Fruit fly (Drosophila melanogaster) whole organism, prepupa: ENCODE measurements around the gene CG7497.
A peak's percentile ranks its signal among the peaks of the same experiment; 100 is the strongest.

ENCODE experiments used
- Blimp-1 ChIP-seq: fragments of 200-800 bp; sonication (Bioruptor generic); optimal IDR thresholded peaks from 3 replicates; lab custom pipeline; 2017; ENCODE audit warnings: missing biosample characterization, missing genetic modification characterization, mild to moderate bottlenecking, moderate library complexity, missing genetic modification reagents
- CG10669 ChIP-seq: fragments of 200-800 bp; sonication (Bioruptor generic); optimal IDR thresholded peaks from 3 replicates; lab custom pipeline; 2018; ENCODE audit warnings: missing biosample characterization, mild to moderate bottlenecking, missing genetic modification characterization, moderate library complexity
- CG11902 ChIP-seq: fragments of 200-800 bp; sonication (Bioruptor generic); optimal IDR thresholded peaks from 3 replicates; lab custom pipeline; 2016; ENCODE audit warnings: missing biosample characterization, missing genetic modification characterization
- CG15336 ChIP-seq: fragments of 200-800 bp; sonication (Bioruptor generic); IDR thresholded peaks from 2 replicates; pipeline ENCODE4 v1.3.6; 2022; ENCODE audit warnings: missing biosample characterization, missing genetic modification characterization
- CG1621 ChIP-seq: fragments of 200-800 bp; sonication (Bioruptor generic); optimal IDR thresholded peaks from 3 replicates; lab custom pipeline; 2018; ENCODE audit warnings: missing biosample characterization, mild to moderate bottlenecking, missing genetic modification characterization
- CG3032 ChIP-seq: fragments of 200-800 bp; optimal IDR thresholded peaks from 2 replicates; lab custom pipeline; 2019; ENCODE audit warnings: missing biosample characterization, mild to moderate bottlenecking, missing genetic modification characterization, moderate library complexity
- CG31627 ChIP-seq: fragments of 200-800 bp; sonication (Bioruptor generic); optimal IDR thresholded peaks from 3 replicates; lab custom pipeline; 2016; ENCODE audit warnings: missing biosample characterization, missing genetic modification characterization
- CG3919 ChIP-seq: fragments of 200-800 bp; sonication (Bioruptor generic); optimal IDR thresholded peaks from 3 replicates; lab custom pipeline; 2016; ENCODE audit warnings: missing biosample characterization, missing genetic modification characterization
- CG4318 ChIP-seq: fragments of 200-800 bp; sonication (Bioruptor generic); optimal IDR thresholded peaks from 3 replicates; lab custom pipeline; 2017; ENCODE audit warnings: missing biosample characterization, mild to moderate bottlenecking, missing genetic modification characterization
- CG6163 ChIP-seq: fragments of 200-800 bp; sonication (Bioruptor generic); IDR thresholded peaks from 3 replicates; pipeline ENCODE4 v1.3.6; 2022; ENCODE audit warnings: missing biosample characterization, missing genetic modification characterization
- CG6276 ChIP-seq: fragments of 200-800 bp; sonication (Bioruptor generic); optimal IDR thresholded peaks from 2 replicates; lab custom pipeline; 2017; ENCODE audit warnings: missing biosample characterization, mild to moderate bottlenecking, missing genetic modification characterization
- CG6792 ChIP-seq: fragments of 200-800 bp; sonication (Bioruptor generic); optimal IDR thresholded peaks from 3 replicates; lab custom pipeline; 2016; ENCODE audit warnings: missing biosample characterization, missing genetic modification characterization
- CG6854 ChIP-seq: fragments of 200-800 bp; sonication (Bioruptor generic); optimal IDR thresholded peaks from 2 replicates; lab custom pipeline; 2017; ENCODE audit warnings: missing biosample characterization, mild to moderate bottlenecking, missing genetic modification characterization
- CG7368 ChIP-seq: fragments of 200-800 bp; sonication (Bioruptor generic); optimal IDR thresholded peaks from 3 replicates; lab custom pipeline; 2016; ENCODE audit warnings: missing biosample characterization, missing genetic modification characterization
- CG8119 ChIP-seq: fragments of 200-800 bp; sonication (Bioruptor generic); IDR thresholded peaks from 3 replicates; pipeline ENCODE4 v1.3.6; 2022; ENCODE audit warnings: missing biosample characterization, missing genetic modification characterization
- CG8632 ChIP-seq: fragments of 200-800 bp; sonication (Bioruptor generic); optimal IDR thresholded peaks from 3 replicates; lab custom pipeline; 2016; ENCODE audit warnings: missing biosample characterization, missing genetic modification characterization
- CG9139 ChIP-seq: fragments of 200-800 bp; sonication (Bioruptor generic); optimal IDR thresholded peaks from 3 replicates; lab custom pipeline; 2017; ENCODE audit warnings: missing biosample characterization, mild to moderate bottlenecking, missing genetic modification characterization
- Eip75B ChIP-seq: fragments of 200-800 bp; sonication (Bioruptor generic); optimal IDR thresholded peaks from 3 replicates; lab custom pipeline; 2016; ENCODE audit warnings: missing biosample characterization, missing genetic modification characterization
- Eip78C ChIP-seq: fragments of 200-800 bp; sonication (Bioruptor generic); peaks from one replicate; lab custom pipeline; 2016; ENCODE audit warnings: missing biosample characterization, missing genetic modification characterization
- Eip93F ChIP-seq: fragments of 200-800 bp; sonication (Bioruptor generic); optimal IDR thresholded peaks from 2 replicates; lab custom pipeline; 2016; ENCODE audit warnings: missing biosample characterization, mild to moderate bottlenecking, missing genetic modification characterization
- Ets96B ChIP-seq: fragments of 200-800 bp; optimal IDR thresholded peaks from 2 replicates; lab custom pipeline; 2019; ENCODE audit warnings: missing biosample characterization, mild to moderate bottlenecking, missing genetic modification characterization, moderate library complexity
- Gug ChIP-seq: fragments of 200-800 bp; sonication (Bioruptor generic); IDR thresholded peaks from 2 replicates; pipeline ENCODE4 v1.3.6; 2022; ENCODE audit warnings: missing biosample characterization, missing genetic modification characterization
- Hr38 ChIP-seq: sonication (Bioruptor generic); optimal IDR thresholded peaks from 2 replicates; lab custom pipeline; 2016; ENCODE audit warnings: missing biosample characterization, missing genetic modification characterization
- Hr39 ChIP-seq: fragments of 200-800 bp; sonication (Bioruptor generic); optimal IDR thresholded peaks from 2 replicates; lab custom pipeline; 2016; ENCODE audit warnings: missing biosample characterization, missing genetic modification characterization
- Hr4 ChIP-seq: fragments of 200-800 bp; sonication (Bioruptor generic); optimal IDR thresholded peaks from 3 replicates; lab custom pipeline; 2016; ENCODE audit warnings: missing biosample characterization, missing genetic modification characterization
- Met ChIP-seq: fragments of 200-800 bp; sonication (Bioruptor generic); optimal IDR thresholded peaks from 3 replicates; lab custom pipeline; 2016; ENCODE audit warnings: missing biosample characterization, missing genetic modification characterization
- OdsH ChIP-seq: fragments of 200-800 bp; sonication (Bioruptor generic); optimal IDR thresholded peaks from 3 replicates; lab custom pipeline; 2016; ENCODE audit warnings: missing biosample characterization, missing genetic modification characterization
- Smox ChIP-seq: fragments of 200-800 bp; sonication (Bioruptor generic); optimal IDR thresholded peaks from 3 replicates; lab custom pipeline; 2016; ENCODE audit warnings: missing biosample characterization, missing genetic modification characterization
- Sox14 ChIP-seq: fragments of 200-800 bp; sonication (Bioruptor generic); optimal IDR thresholded peaks from 3 replicates; lab custom pipeline; 2016; ENCODE audit warnings: missing biosample characterization, missing genetic modification characterization
- acj6 ChIP-seq: fragments of 200-800 bp; sonication (Bioruptor generic); optimal IDR thresholded peaks from 3 replicates; lab custom pipeline; 2016; ENCODE audit warnings: missing biosample characterization, missing genetic modification characterization
- cyc ChIP-seq: fragments of 200-800 bp; sonication (Bioruptor generic); optimal IDR thresholded peaks from 3 replicates; lab custom pipeline; 2016; ENCODE audit warnings: missing biosample characterization, missing genetic modification characterization
- dac ChIP-seq: fragments of 200-800 bp; sonication (Bioruptor generic); optimal IDR thresholded peaks from 2 replicates; lab custom pipeline; 2017; ENCODE audit warnings: missing biosample characterization, mild to moderate bottlenecking, missing genetic modification characterization
- eg ChIP-seq: fragments of 200-800 bp; sonication (Bioruptor generic); IDR thresholded peaks from 3 replicates; pipeline ENCODE4 v1.3.6; 2022; ENCODE audit warnings: missing biosample characterization, missing genetic modification characterization
- esn ChIP-seq: fragments of 200-800 bp; sonication (Bioruptor generic); optimal IDR thresholded peaks from 2 replicates; lab custom pipeline; 2016; ENCODE audit warnings: missing biosample characterization, mild to moderate bottlenecking, missing genetic modification characterization, moderate library complexity
- fd59A ChIP-seq: fragments of 200-800 bp; sonication (Bioruptor generic); optimal IDR thresholded peaks from 2 replicates; lab custom pipeline; 2017; ENCODE audit warnings: missing biosample characterization, mild to moderate bottlenecking, missing genetic modification characterization, missing genetic modification reagents
- fd85E ChIP-seq: fragments of 200-800 bp; sonication (Bioruptor generic); optimal IDR thresholded peaks from 3 replicates; lab custom pipeline; 2016; ENCODE audit warnings: missing biosample characterization, missing genetic modification characterization
- fkh ChIP-seq: fragments of 200-800 bp; sonication (Bioruptor generic); optimal IDR thresholded peaks from 3 replicates; lab custom pipeline; 2017; ENCODE audit warnings: missing biosample characterization, mild to moderate bottlenecking, missing genetic modification characterization, moderate library complexity
- net ChIP-seq: fragments of 200-800 bp; sonication (Bioruptor generic); optimal IDR thresholded peaks from 3 replicates; lab custom pipeline; 2016; ENCODE audit warnings: missing biosample characterization, missing genetic modification characterization
- pdm3 ChIP-seq: fragments of 200-800 bp; sonication (Bioruptor generic); optimal IDR thresholded peaks from 3 replicates; lab custom pipeline; 2016; ENCODE audit warnings: missing biosample characterization, missing genetic modification characterization
- salr ChIP-seq, 2 experiments: fragments of 200-800 bp; sonication (Bioruptor generic); optimal IDR thresholded peaks; 3 replicates each; lab custom pipeline; 2016 to 2018; ENCODE audit warnings: missing biosample characterization in 2 of 2, missing genetic modification characterization in 2 of 2, mild to moderate bottlenecking in 1 of 2
- ss ChIP-seq, 2 experiments: fragments of 200-800 bp; sonication (Bioruptor generic); optimal IDR thresholded peaks; 2 replicates in 1 of 2; 3 replicates in 1 of 2; lab custom pipeline; 2017 to 2018; ENCODE audit warnings: mild to moderate bottlenecking in 2 of 2, missing biosample characterization in 2 of 2, missing genetic modification characterization in 2 of 2, moderate library complexity in 1 of 2
- svp ChIP-seq: fragments of 200-800 bp; sonication (Bioruptor generic); peaks from one replicate; lab custom pipeline; 2016; ENCODE audit warnings: missing biosample characterization, missing genetic modification characterization
- topi ChIP-seq: fragments of 200-800 bp; sonication (Bioruptor generic); optimal IDR thresholded peaks from 3 replicates; lab custom pipeline; 2016; ENCODE audit warnings: missing biosample characterization, missing genetic modification characterization
- vri ChIP-seq: fragments of 200-800 bp; sonication (Bioruptor generic); optimal IDR thresholded peaks from 3 replicates; lab custom pipeline; 2016; ENCODE audit warnings: missing biosample characterization, mild to moderate bottlenecking, missing genetic modification characterization

The CG7497 gene

DNA sequence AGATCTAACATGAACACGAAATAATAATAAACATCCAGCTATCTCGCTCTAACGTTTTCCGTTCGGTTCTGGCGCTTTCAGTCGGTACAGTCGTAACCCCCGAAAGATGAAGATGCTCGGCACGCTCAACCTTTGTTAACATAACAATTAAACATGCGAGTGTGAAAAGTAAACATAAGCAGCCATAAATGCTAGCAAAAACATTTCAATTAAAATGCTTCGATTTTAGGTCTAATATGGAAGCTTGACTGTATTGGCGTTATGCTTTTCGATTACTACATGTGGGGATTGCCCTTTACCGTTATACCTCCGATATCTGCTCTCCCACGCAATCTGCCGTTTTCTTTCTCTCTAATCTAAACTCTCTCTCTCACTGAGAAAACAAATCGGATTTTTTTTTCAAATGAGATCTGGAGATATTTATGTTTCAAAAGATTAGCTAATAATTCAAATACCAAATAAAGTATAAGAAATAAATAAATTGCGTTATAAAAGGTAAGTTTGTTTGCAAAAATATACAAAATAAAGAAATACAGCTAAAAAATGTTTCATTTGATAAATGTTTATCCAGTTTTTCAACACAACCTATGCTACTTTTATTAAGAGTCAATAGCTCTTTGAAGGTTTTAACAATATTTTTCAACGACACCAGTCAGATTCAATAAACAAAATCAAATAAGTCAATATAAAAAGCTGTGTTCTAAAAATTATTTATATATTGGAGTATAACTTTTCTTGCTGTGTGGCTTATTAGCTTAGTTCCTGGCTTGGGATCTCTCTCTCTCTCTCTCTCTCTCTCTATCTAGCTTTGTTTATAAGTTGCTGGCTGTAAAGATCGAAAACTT lies 25.4 kb downstream of the CG7497 start (continued):
- no peak for TF ChIP-seq CG1621
- TF ChIP-seq Eip78C: peak; percentile 83
- peak; percentile 82 for TF ChIP-seq Hr4
- TF ChIP-seq cyc (GFP tag; lab: Kevin White, UChicago): peak; percentile 67
- peak; percentile 61 for TF ChIP-seq CG8119 (GFP tag; lab: Robert Waterston, UW)
- TF ChIP-seq Ets96B (tag; lab: Kevin White, UChicago): peak; percentile 30
- peak; percentile 57; the same call in 1 of the 2 replicates for TF ChIP-seq Gug (GFP tag; lab: Robert Waterston, UW)
- no peak for TF ChIP-seq CG3032 (tag; lab: Kevin White, UChicago)
- TF ChIP-seq Smox (GFP tag; lab: Kevin White, UChicago): peak; percentile 51
- peak; percentile 82 for TF ChIP-seq CG6163
- peak; percentile 30 for TF ChIP-seq CG6276 (GFP tag; lab: Kevin White, UChicago)
- TF ChIP-seq CG6854 (GFP tag; lab: Kevin White, UChicago): no peak
- peak; percentile 28 for TF ChIP-seq Hr38 (GFP tag; lab: Kevin White, UChicago)
- peak; percentile 24 for TF ChIP-seq CG6792 (GFP tag; lab: Kevin White, UChicago)
- TF ChIP-seq fd59A (GFP tag; lab: Kevin White, UChicago): no peak
- TF ChIP-seq acj6 (GFP tag; lab: Kevin White, UChicago): peak; percentile 61
- TF ChIP-seq eg (GFP tag; lab: Robert Waterston, UW): peak; percentile 91

dm6 chr3L:17659268-17659589 lies 26.0 kb downstream of the CG7497 start:
- TF ChIP-seq Eip78C: no peak
- TF ChIP-seq fkh (GFP tag; lab: Kevin White, UChicago): peak; percentile 91
- TF ChIP-seq, all 60 proteins: peak for 1

DNA sequence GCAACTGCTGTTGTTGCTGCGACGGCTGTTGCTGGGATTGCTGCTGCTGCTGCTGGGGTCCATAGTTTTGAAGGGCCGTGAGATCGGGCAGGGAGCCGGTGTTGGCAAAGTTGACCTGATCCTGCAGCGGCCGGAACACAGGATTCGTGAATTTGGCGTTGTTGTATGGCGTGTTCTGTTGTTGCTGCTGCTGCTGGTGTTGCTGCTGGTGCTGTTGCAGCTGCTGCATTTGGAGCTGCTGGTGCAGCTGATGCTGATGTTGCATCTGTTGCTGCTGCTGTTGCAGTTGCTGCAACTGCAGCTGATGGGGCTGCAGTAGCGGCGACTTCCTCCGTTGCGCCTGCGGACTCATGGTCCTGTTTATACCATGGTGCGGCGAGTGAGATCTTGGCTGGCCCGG lies 30.4 kb downstream of the CG7497 start:
- TF ChIP-seq CG10669 (GFP tag; lab: Kevin White, UChicago) (no peak), CG4318 (GFP tag; lab: Kevin White, UChicago) (no peak), CG11902 (GFP tag; lab: Kevin White, UChicago) (no peak), Sox14 (GFP tag; lab: Kevin White, UChicago) (no peak), CG9139 (GFP tag; lab: Kevin White, UChicago) (no peak), acj6 (GFP tag; lab: Kevin White, UChicago) (no peak), Gug (GFP tag; lab: Robert Waterston, UW) (no peak), dac (GFP tag; lab: Kevin White, UChicago) (no peak), Eip75B (GFP tag; lab: Kevin White, UChicago) (no peak), Eip78C (no peak), CG8632 (no peak), fd85E (no peak), pdm3 (GFP tag; lab: Kevin White, UChicago) (no peak), Hr39 (GFP tag; lab: Kevin White, UChicago) (no peak), Met (GFP tag; lab: Kevin White, UChicago) (no peak)

- peak; percentile 14 for TF ChIP-seq topi
- TF ChIP-seq CG6163: peak; percentile 20; the same call in 1 of the 3 replicates
- TF ChIP-seq ss (GFP tag; optimal IDR thresholded peaks at IDR 0.05; lab: Kevin White, UChicago): peak in 1 of 2 experiments; percentile 28
- no peak for TF ChIP-seq Gug (GFP tag; lab: Robert Waterston, UW)
- TF ChIP-seq CG7368 (GFP tag; lab: Kevin White, UChicago): no peak
- TF ChIP-seq dac (GFP tag; lab: Kevin White, UChicago): no peak
- TF ChIP-seq CG15336 (GFP tag; lab: Robert Waterston, UW): no peak
- peak; percentile 62 for TF ChIP-seq Eip93F
- no peak for TF ChIP-seq salr (GFP tag; optimal IDR thresholded peaks at IDR 0.05; lab: Kevin White, UChicago)
- peak; percentile 3 for TF ChIP-seq net (GFP tag; lab: Kevin White, UChicago)
- TF ChIP-seq esn: peak; percentile 8
- TF ChIP-seq CG3919 (GFP tag; lab: Kevin White, UChicago): no peak
- no peak for TF ChIP-seq OdsH (GFP tag; lab: Kevin White, UChicago)
- peak; percentile 60 for TF ChIP-seq Blimp-1 (GFP tag; lab: Kevin White, UChicago)
- TF ChIP-seq fkh (GFP tag; lab: Kevin White, UChicago): peak; percentile 62
- TF ChIP-seq CG31627 (GFP tag; lab: Kevin White, UChicago): no peak
- TF ChIP-seq CG8119 (GFP tag; lab: Robert Waterston, UW): no peak
- peak; percentile 99 for TF ChIP-seq vri (GFP tag; lab: Kevin White, UChicago)
- peak; percentile 18 for TF ChIP-seq Sox14 (GFP tag; lab: Kevin White, UChicago)
- peak; percentile 79 for TF ChIP-seq CG6854 (GFP tag; lab: Kevin White, UChicago)
- peak; percentile 25 for TF ChIP-seq Eip75B (GFP tag; lab: Kevin White, UChicago)
- TF ChIP-seq svp (GFP tag; lab: Kevin White, UChicago): peak; percentile 93
Observed at dm6 chr3L:17665084-17665576, 31.9 kb downstream of the CG7497 start.
